Worm (Caenorhabditis elegans) whole organism, L3 larva: ENCODE results near the gene snap-1.

Experiments
- R02D3.7 ChIP-seq: fragments of 150-350 bp; optimal IDR thresholded peaks from 2 replicates; lab custom pipeline; 2014; ENCODE audit warnings: missing biosample characterization, missing genetic modification characterization
- ZK546.5 ChIP-seq: sonication (generic microtip); optimal IDR thresholded peaks from 2 replicates; lab custom pipeline; 2017; ENCODE audit warnings: missing biosample characterization, missing genetic modification characterization
- aly-2 ChIP-seq: fragments of 150-350 bp; optimal IDR thresholded peaks from 2 replicates; lab custom pipeline; 2014; ENCODE audit warnings: missing biosample characterization, missing genetic modification characterization
- ama-1 ChIP-seq: fragments of 150-350 bp; optimal IDR thresholded peaks from 2 replicates; lab custom pipeline; 2018
- ceh-28 ChIP-seq: fragments of 150-350 bp; optimal IDR thresholded peaks from 2 replicates; lab custom pipeline; 2014; ENCODE audit warnings: missing biosample characterization, missing genetic modification reagents, missing genetic modification characterization
- ceh-82 ChIP-seq: fragments of 150-350 bp; optimal IDR thresholded peaks from 2 replicates; lab custom pipeline; 2014; ENCODE audit warnings: missing biosample characterization, missing genetic modification characterization
- ceh-9 ChIP-seq: sonication (generic microtip); optimal IDR thresholded peaks from 2 replicates; lab custom pipeline; 2018; ENCODE audit warnings: missing biosample characterization, missing genetic modification characterization
- daf-12 ChIP-seq: fragments of 150-350 bp; optimal IDR thresholded peaks from 2 replicates; lab custom pipeline; 2014; ENCODE audit warnings: missing biosample characterization, missing genetic modification reagents, missing genetic modification characterization
- egl-27 ChIP-seq: sonication (generic microtip); optimal IDR thresholded peaks from 4 replicates; lab custom pipeline; 2017; ENCODE audit warnings: missing biosample characterization, missing genetic modification reagents, missing genetic modification characterization
- egl-5 ChIP-seq: fragments of 150-350 bp; optimal IDR thresholded peaks from 2 replicates; lab custom pipeline; 2017; ENCODE audit warnings: missing biosample characterization, missing genetic modification reagents, missing genetic modification characterization, inconsistent platforms
- elt-2 ChIP-seq: sonication (generic microtip); optimal IDR thresholded peaks from 2 replicates; lab custom pipeline; 2016; ENCODE audit warnings: missing genetic modification reagents, mild to moderate bottlenecking, missing genetic modification characterization, missing compliant biosample characterization
- elt-3 ChIP-seq, 3 experiments: fragments of 150-350 bp in 1 of 3; sonication (generic microtip) in 2 of 3; optimal IDR thresholded peaks; 2 replicates in 2 of 3; 4 replicates in 1 of 3; lab custom pipeline; 2014 to 2017; ENCODE audit warnings: missing biosample characterization in 3 of 3, missing genetic modification characterization in 3 of 3
- eor-1 ChIP-seq, 2 experiments: fragments of 150-350 bp; optimal IDR thresholded peaks; 2 replicates each; lab custom pipeline; 2014 to 2018; ENCODE audit warnings: missing biosample characterization in 2 of 2, missing genetic modification characterization in 2 of 2
- fkh-10 ChIP-seq: sonication (generic microtip); optimal IDR thresholded peaks from 2 replicates; lab custom pipeline; 2017; ENCODE audit warnings: missing biosample characterization, missing genetic modification reagents, missing genetic modification characterization
- fkh-2 ChIP-seq: fragments of 150-350 bp; optimal IDR thresholded peaks from 2 replicates; lab custom pipeline; 2014; ENCODE audit warnings: missing biosample characterization, missing genetic modification reagents, missing genetic modification characterization
- fos-1 ChIP-seq: fragments of 150-350 bp; optimal IDR thresholded peaks from 2 replicates; lab custom pipeline; 2014; ENCODE audit warnings: missing biosample characterization, missing genetic modification characterization
- hmg-11 ChIP-seq: sonication (generic microtip); optimal IDR thresholded peaks from 2 replicates; lab custom pipeline; 2016; ENCODE audit warnings: missing genetic modification characterization, missing compliant biosample characterization
- jun-1 ChIP-seq: fragments of 150-350 bp; optimal IDR thresholded peaks from 2 replicates; lab custom pipeline; 2014; ENCODE audit warnings: missing biosample characterization, missing genetic modification reagents, missing genetic modification characterization
- lin-15B ChIP-seq: fragments of 150-350 bp; optimal IDR thresholded peaks from 2 replicates; lab custom pipeline; 2014; ENCODE audit warnings: missing biosample characterization, missing genetic modification characterization
- lsy-12 ChIP-seq: sonication (generic microtip); optimal IDR thresholded peaks from 2 replicates; lab custom pipeline; 2016; ENCODE audit warnings: mild to moderate bottlenecking, missing genetic modification characterization, missing compliant biosample characterization
- mdl-1 ChIP-seq: fragments of 150-350 bp; optimal IDR thresholded peaks from 2 replicates; lab custom pipeline; 2014; ENCODE audit warnings: missing biosample characterization, missing genetic modification characterization
- nfya-1 ChIP-seq: sonication (generic microtip); optimal IDR thresholded peaks from 2 replicates; lab custom pipeline; 2017; ENCODE audit warnings: missing genetic modification characterization, mild to moderate bottlenecking, missing compliant biosample characterization, antibody characterized with exemption, moderate library complexity; ENCODE audit not compliant: insufficient read depth
- nhr-12 ChIP-seq: fragments of 150-350 bp; optimal IDR thresholded peaks from 2 replicates; lab custom pipeline; 2014; ENCODE audit warnings: missing biosample characterization, missing genetic modification characterization
- nhr-23 ChIP-seq: fragments of 150-350 bp; optimal IDR thresholded peaks from 2 replicates; lab custom pipeline; 2014; ENCODE audit warnings: missing biosample characterization, missing genetic modification reagents, missing genetic modification characterization
- nhr-237 ChIP-seq: fragments of 150-350 bp; optimal IDR thresholded peaks from 2 replicates; lab custom pipeline; 2014; ENCODE audit warnings: missing biosample characterization, missing genetic modification characterization
- nhr-28 ChIP-seq: fragments of 150-350 bp; optimal IDR thresholded peaks from 2 replicates; lab custom pipeline; 2014; ENCODE audit warnings: missing biosample characterization, missing genetic modification characterization
- nhr-43 ChIP-seq: sonication (generic microtip); optimal IDR thresholded peaks from 2 replicates; lab custom pipeline; 2016; ENCODE audit warnings: mild to moderate bottlenecking, missing genetic modification characterization, missing compliant biosample characterization; ENCODE audit not compliant: poor library complexity, severe bottlenecking
- nhr-67 ChIP-seq: fragments of 150-350 bp; optimal IDR thresholded peaks from 2 replicates; lab custom pipeline; 2014; ENCODE audit warnings: missing biosample characterization, missing genetic modification characterization
- sea-2 ChIP-seq: fragments of 150-350 bp; sonication (generic microtip); optimal IDR thresholded peaks from 4 replicates; lab custom pipeline; 2014; ENCODE audit warnings: missing biosample characterization, missing genetic modification reagents, missing genetic modification characterization
- skn-1 ChIP-seq: fragments of 150-350 bp; optimal IDR thresholded peaks from 2 replicates; lab custom pipeline; 2014; ENCODE audit warnings: missing biosample characterization, missing genetic modification characterization
- snpc-4 ChIP-seq: fragments of 150-350 bp; optimal IDR thresholded peaks from 2 replicates; lab custom pipeline; 2014; ENCODE audit warnings: missing biosample characterization, missing genetic modification characterization
- tbx-2 ChIP-seq: sonication (generic microtip); optimal IDR thresholded peaks from 2 replicates; lab custom pipeline; 2016; ENCODE audit warnings: mild to moderate bottlenecking, missing genetic modification characterization, missing compliant biosample characterization
- unc-39 ChIP-seq: sonication (generic microtip); optimal IDR thresholded peaks from 4 replicates; lab custom pipeline; 2017; ENCODE audit warnings: missing biosample characterization, missing genetic modification characterization
- unc-62 ChIP-seq: fragments of 150-350 bp; sonication (generic microtip); optimal IDR thresholded peaks from 4 replicates; lab custom pipeline; 2014; ENCODE audit warnings: missing biosample characterization, missing genetic modification reagents, missing genetic modification characterization
- ztf-11 ChIP-seq: fragments of 150-350 bp; optimal IDR thresholded peaks from 2 replicates; lab custom pipeline; 2014; ENCODE audit warnings: missing biosample characterization, missing genetic modification characterization

Gene snap-1

ce11 chrV:8129719-8130118 is 692 bp upstream of the snap-1 start:
- TF ChIP-seq R02D3.7 (tag; lab: Kevin White, UChicago), result peak; percentile 58
- peak; percentile 3 for TF ChIP-seq skn-1 (tag; lab: Kevin White, UChicago)
- no peak for TF ChIP-seq fkh-2 (tag; lab: Kevin White, UChicago)
- no peak for TF ChIP-seq daf-12
- peak; percentile 3 for TF ChIP-seq nhr-43 (tag; lab: Kevin White, UChicago)

- TF ChIP-seq eor-1 (tag; optimal IDR thresholded peaks at IDR 0.05; lab: Kevin White, UChicago) (no peak), tbx-2 (no peak), ama-1 (no peak), ceh-28 (no peak), jun-1 (no peak), nhr-28 (tag; lab: Kevin White, UChicago) (no peak), nhr-23 (tag; lab: Kevin White, UChicago) (no peak), unc-39 (tag; lab: Kevin White, UChicago) (no peak), hmg-11 (tag; lab: Kevin White, UChicago) (no peak), egl-27 (tag; lab: Kevin White, UChicago) (no peak), ceh-9 (tag; lab: Kevin White, UChicago) (no peak)
Observed at ce11 chrV:8130812-8131211, 401 bp downstream of the snap-1 start.

DNA sequence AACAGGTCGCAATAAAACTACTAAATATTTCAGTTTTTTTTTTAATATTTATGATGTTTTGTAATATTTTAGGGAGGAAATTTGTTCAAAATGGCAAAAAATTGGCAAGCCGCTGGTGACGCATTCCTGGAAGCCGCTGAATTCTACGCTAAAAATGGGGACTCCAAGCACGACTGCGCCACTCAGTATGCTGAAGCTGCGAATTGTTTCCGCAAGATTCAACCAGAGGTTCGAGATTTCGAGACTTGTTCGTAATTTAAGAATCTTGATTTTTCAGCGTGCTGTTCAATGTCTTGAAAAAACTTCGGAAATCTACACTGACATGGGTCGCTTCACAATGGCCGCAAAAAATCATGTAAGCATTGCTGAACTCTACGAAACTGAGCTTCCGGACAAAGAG is 1.2 kb downstream of the snap-1 start:
- TF ChIP-seq sea-2 (GFP tag; lab: Kevin White, UChicago) (no peak), ama-1 (peak; percentile 65), fkh-10 (GFP tag; lab: Kevin White, UChicago) (no peak)

ce11 chrV:8132926-8133325 is 2.5 kb downstream of the snap-1 start, which contains the start of gene D1014.4:
D1014.4 (plus strand) TSS chrV:8133226.
- TF ChIP-seq ceh-28 (no peak), nfya-1 (tag; lab: Kevin White, UChicago) (no peak), elt-2 (tag; lab: Kevin White, UChicago) (peak; percentile 34), snpc-4 (tag; lab: Kevin White, UChicago) (no peak)

DNA sequence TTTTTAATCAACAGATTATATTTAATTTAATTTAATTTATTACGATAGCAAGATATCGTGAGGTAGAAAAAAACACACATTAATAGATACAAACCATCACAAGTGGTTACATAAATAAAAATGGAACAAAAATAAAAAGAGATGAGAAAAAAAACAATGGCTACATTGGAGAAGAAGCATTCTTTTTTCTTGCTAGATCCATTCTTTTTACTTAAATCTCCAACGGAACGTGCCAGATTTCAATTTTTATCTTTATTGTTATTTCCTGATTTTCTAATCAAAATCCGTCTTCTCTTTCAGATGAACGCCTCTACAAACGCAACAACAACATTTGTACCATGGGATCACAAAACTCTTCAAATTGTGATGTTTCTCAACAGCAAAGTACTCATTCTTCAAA is 13.2 kb downstream of the snap-1 start, which contains the start of gene D1014.2:
D1014.2 (plus strand) TSS at position 301 of the 400 bp plus-strand sequence.
- TF ChIP-seq fkh-2 (tag; lab: Kevin White, UChicago) (no peak), egl-27 (tag; lab: Kevin White, UChicago) (no peak), egl-5 (tag; lab: Kevin White, UChicago) (no peak), lin-15B (tag; lab: Kevin White, UChicago) (no peak), unc-39 (tag; lab: Kevin White, UChicago) (no peak), ztf-11 (tag; lab: Kevin White, UChicago) (no peak), nhr-12 (tag; lab: Kevin White, UChicago) (no peak), R02D3.7 (tag; lab: Kevin White, UChicago) (no peak), fos-1 (tag; lab: Kevin White, UChicago) (no peak), elt-3 (tag; optimal IDR thresholded peaks at IDR 0.05; lab: Kevin White, UChicago) (no peak), ceh-82 (tag; lab: Kevin White, UChicago) (no peak), nhr-237 (tag; lab: Kevin White, UChicago) (no peak), eor-1 (tag; optimal IDR thresholded peaks at IDR 0.05; lab: Kevin White, UChicago) (no peak), mdl-1 (no peak), nhr-67 (tag; lab: Kevin White, UChicago) (no peak), unc-62 (no peak), ZK546.5 (no peak), fkh-10 (GFP tag; lab: Kevin White, UChicago) (no peak), aly-2 (tag; lab: Kevin White, UChicago) (no peak), lsy-12 (tag; lab: Kevin White, UChicago) (no peak)
